Worm (Caenorhabditis elegans) whole organism, mixed stage, embryonic: ENCODE data around the gene tftc-3.

Experiments used
- M03D4.4 ChIP-seq: sonication (generic microtip); optimal IDR thresholded peaks from 2 replicates; lab custom pipeline; 2017; ENCODE audit warnings: mild to moderate bottlenecking, missing genetic modification characterization, missing compliant biosample characterization
- bed-3 ChIP-seq: fragments of 200-800 bp; sonication (Bioruptor generic); optimal IDR thresholded peaks from 3 replicates; lab custom pipeline; 2018; ENCODE audit warnings: mild to moderate bottlenecking, missing genetic modification characterization, moderate library complexity, missing compliant biosample characterization
- blmp-1 ChIP-seq: fragments of 150-350 bp; optimal IDR thresholded peaks from 2 replicates; lab custom pipeline; 2014; ENCODE audit warnings: missing biosample characterization, missing genetic modification characterization
- ceh-39 ChIP-seq: fragments of 150-350 bp; optimal IDR thresholded peaks from 2 replicates; lab custom pipeline; 2014; ENCODE audit warnings: missing biosample characterization, missing genetic modification characterization
- ceh-43 ChIP-seq: fragments of 200-800 bp; sonication (Bioruptor generic); optimal IDR thresholded peaks from 2 replicates; lab custom pipeline; 2018; ENCODE audit warnings: mild to moderate bottlenecking, missing genetic modification characterization, moderate library complexity, missing compliant biosample characterization
- ceh-83 ChIP-seq: fragments of 200-800 bp; sonication (Bioruptor generic); optimal IDR thresholded peaks from 2 replicates; lab custom pipeline; 2018; ENCODE audit warnings: mild to moderate bottlenecking, missing genetic modification characterization, missing compliant biosample characterization
- cnd-1 ChIP-seq: fragments of 200-800 bp; sonication (Bioruptor generic); optimal IDR thresholded peaks from 2 replicates; lab custom pipeline; 2018; ENCODE audit warnings: mild to moderate bottlenecking, missing genetic modification characterization, missing compliant biosample characterization
- drap-1 ChIP-seq: fragments of 200-800 bp; sonication (Bioruptor generic); optimal IDR thresholded peaks from 3 replicates; lab custom pipeline; 2018; ENCODE audit warnings: mild to moderate bottlenecking, missing genetic modification characterization, missing compliant biosample characterization
- elt-1 ChIP-seq: sonication (generic microtip); optimal IDR thresholded peaks from 2 replicates; lab custom pipeline; 2017; ENCODE audit warnings: missing genetic modification characterization, mild to moderate bottlenecking, missing compliant biosample characterization, antibody characterized with exemption, moderate library complexity, borderline replicate concordance; ENCODE audit not compliant: insufficient read depth
- elt-3 ChIP-seq: fragments of 150-350 bp; optimal IDR thresholded peaks from 2 replicates; lab custom pipeline; 2014; ENCODE audit warnings: missing biosample characterization, missing genetic modification characterization
- flh-1 ChIP-seq: fragments of 200-800 bp; sonication (Bioruptor generic); optimal IDR thresholded peaks from 2 replicates; lab custom pipeline; 2018; ENCODE audit warnings: mild to moderate bottlenecking, missing genetic modification characterization, moderate library complexity, missing compliant biosample characterization
- ham-2 ChIP-seq: fragments of 200-800 bp; sonication (Bioruptor generic); optimal IDR thresholded peaks from 2 replicates; lab custom pipeline; 2018; ENCODE audit warnings: mild to moderate bottlenecking, missing genetic modification characterization, missing compliant biosample characterization
- hlh-1 ChIP-seq: fragments of 150-350 bp; optimal IDR thresholded peaks from 2 replicates; lab custom pipeline; 2014; ENCODE audit warnings: missing biosample characterization, missing genetic modification reagents, missing genetic modification characterization
- lin-13 ChIP-seq: fragments of 150-350 bp; optimal IDR thresholded peaks from 2 replicates; lab custom pipeline; 2014; ENCODE audit warnings: missing biosample characterization, missing genetic modification characterization
- lsy-2 ChIP-seq: fragments of 150-350 bp; optimal IDR thresholded peaks from 2 replicates; lab custom pipeline; 2014; ENCODE audit warnings: missing biosample characterization, missing genetic modification characterization
- mab-5 ChIP-seq: fragments of 150-350 bp; optimal IDR thresholded peaks from 2 replicates; lab custom pipeline; 2014; ENCODE audit warnings: missing biosample characterization, missing genetic modification characterization
- mls-2 ChIP-seq: sonication (generic microtip); optimal IDR thresholded peaks from 2 replicates; lab custom pipeline; 2016; ENCODE audit warnings: mild to moderate bottlenecking, missing genetic modification characterization, moderate library complexity, missing compliant biosample characterization
- nhr-237 ChIP-seq: fragments of 150-350 bp; optimal IDR thresholded peaks from 2 replicates; lab custom pipeline; 2014; ENCODE audit warnings: missing biosample characterization, missing genetic modification characterization
- nhr-28 ChIP-seq: fragments of 150-350 bp; optimal IDR thresholded peaks from 2 replicates; lab custom pipeline; 2014; ENCODE audit warnings: missing biosample characterization, missing genetic modification characterization
- pha-4 ChIP-seq: fragments of 150-350 bp; optimal IDR thresholded peaks from 2 replicates; lab custom pipeline; 2018; ENCODE audit warnings: missing biosample characterization, missing genetic modification reagents, missing genetic modification characterization
- sem-2 ChIP-seq: fragments of 200-800 bp; sonication (Bioruptor generic); optimal IDR thresholded peaks from 2 replicates; lab custom pipeline; 2018; ENCODE audit warnings: mild to moderate bottlenecking, missing genetic modification characterization, missing compliant biosample characterization
- snpc-4 ChIP-seq: fragments of 150-350 bp; optimal IDR thresholded peaks from 2 replicates; lab custom pipeline; 2014; ENCODE audit warnings: missing biosample characterization, missing genetic modification characterization
- sptf-1 ChIP-seq: sonication (generic microtip); optimal IDR thresholded peaks from 2 replicates; lab custom pipeline; 2017; ENCODE audit warnings: mild to moderate bottlenecking, missing genetic modification characterization, moderate library complexity, missing compliant biosample characterization
- tbx-8 ChIP-seq: fragments of 200-800 bp; sonication (Bioruptor generic); optimal IDR thresholded peaks from 2 replicates; lab custom pipeline; 2018; ENCODE audit warnings: mild to moderate bottlenecking, missing genetic modification characterization, moderate library complexity, missing compliant biosample characterization
- unc-120 ChIP-seq: sonication (generic microtip); optimal IDR thresholded peaks from 2 replicates; lab custom pipeline; 2017; ENCODE audit warnings: missing genetic modification characterization, missing compliant biosample characterization; ENCODE audit not compliant: poor library complexity, severe bottlenecking
- unc-39 ChIP-seq: fragments of 150-350 bp; optimal IDR thresholded peaks from 2 replicates; lab custom pipeline; 2014; ENCODE audit warnings: missing biosample characterization, missing genetic modification characterization
- unc-62 ChIP-seq: fragments of 150-350 bp; optimal IDR thresholded peaks from 2 replicates; lab custom pipeline; 2014; ENCODE audit warnings: missing biosample characterization, missing genetic modification reagents, missing genetic modification characterization
- zip-8 ChIP-seq: fragments of 150-350 bp; optimal IDR thresholded peaks from 2 replicates; lab custom pipeline; 2014; ENCODE audit warnings: missing biosample characterization, missing genetic modification characterization
- ztf-11 ChIP-seq: fragments of 150-350 bp; optimal IDR thresholded peaks from 2 replicates; lab custom pipeline; 2014; ENCODE audit warnings: missing biosample characterization, missing genetic modification characterization

Gene tftc-3

DNA sequence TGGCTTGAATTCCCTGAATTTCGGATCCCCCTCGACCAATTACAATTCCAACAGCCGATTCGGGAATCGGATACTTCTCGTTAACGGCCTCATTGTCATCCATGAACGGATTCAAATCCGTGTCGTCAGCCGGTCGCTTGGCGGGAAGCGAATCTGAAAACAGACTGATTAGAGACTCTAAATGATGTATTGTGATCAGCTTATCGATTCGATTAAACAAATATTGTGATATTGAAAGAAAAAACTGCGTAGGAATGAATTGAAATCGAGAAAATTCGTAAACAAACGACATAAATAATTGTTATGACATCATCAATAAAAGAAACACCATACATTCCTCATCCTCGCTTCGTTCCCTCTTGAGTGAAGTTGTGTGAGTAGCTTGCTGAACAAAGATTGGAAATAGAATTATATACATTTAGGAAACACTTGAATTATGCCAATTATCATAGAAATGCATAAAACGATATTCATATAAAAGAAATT, 27.9 kb upstream of the tftc-3 start:
- TF ChIP-seq blmp-1 (tag; lab: Kevin White, UChicago) = no peak

DNA sequence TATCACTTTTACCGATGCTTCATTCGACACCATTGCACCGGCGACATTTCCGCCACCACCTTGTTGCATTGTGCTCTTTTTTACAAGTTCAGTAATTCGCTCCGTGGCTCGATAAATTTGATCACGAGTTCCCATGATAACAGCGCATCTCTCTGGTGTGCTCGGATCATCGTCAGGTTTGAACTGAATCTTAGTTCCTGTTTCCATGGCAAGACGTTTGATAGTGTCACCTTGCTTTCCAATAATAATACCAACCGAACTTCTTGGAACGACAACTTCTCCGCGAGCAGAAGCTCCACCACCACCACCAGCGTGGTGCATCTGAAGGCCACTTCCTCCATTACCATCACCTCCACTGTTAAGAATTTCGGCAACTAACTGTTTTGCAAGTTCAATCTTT, 27.0 kb upstream of the tftc-3 start:
- TF ChIP-seq ztf-11 (tag; lab: Kevin White, UChicago) (no peak), sptf-1 (tag; lab: Kevin White, UChicago) (no peak), mab-5 (tag; lab: Kevin White, UChicago) (no peak), nhr-28 (tag; lab: Kevin White, UChicago) (no peak), elt-1 (tag; lab: Kevin White, UChicago) (no peak)

DNA sequence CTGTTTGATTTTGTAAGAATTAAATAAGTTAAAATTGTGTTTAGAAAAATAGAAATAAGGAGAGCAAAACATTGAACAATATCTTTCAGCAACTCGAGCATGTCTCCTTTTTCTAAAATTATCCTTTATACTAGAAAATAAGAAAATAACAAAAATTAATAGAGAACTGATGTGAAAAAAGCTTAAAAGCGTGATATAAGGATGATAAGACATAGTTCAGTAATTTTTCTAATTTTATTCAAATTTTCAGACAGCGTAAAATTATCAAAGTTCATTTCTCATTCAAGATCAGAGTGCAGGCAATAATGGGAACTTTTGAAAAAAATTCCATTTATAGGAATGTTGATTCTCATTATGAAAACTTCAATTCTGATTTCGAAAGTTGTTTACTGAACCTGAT, 23.2 kb upstream of the tftc-3 start, which contains the start of gene str-182:
str-182 (minus strand) TSS at position 101 of the 400 bp plus-strand sequence.
- TF ChIP-seq snpc-4 (no peak), pha-4 (no peak), unc-39 (tag; lab: Kevin White, UChicago) (no peak), nhr-28 (tag; lab: Kevin White, UChicago) (no peak), ceh-83 (GFP tag; lab: Kevin White, UChicago) (no peak), mab-5 (tag; lab: Kevin White, UChicago) (no peak), ham-2 (GFP tag; lab: Kevin White, UChicago) (no peak), tbx-8 (GFP tag; lab: Kevin White, UChicago) (no peak), ceh-39 (no peak), cnd-1 (tag; lab: Kevin White, UChicago) (no peak), blmp-1 (tag; lab: Kevin White, UChicago) (no peak), mls-2 (tag; lab: Kevin White, UChicago) (no peak), elt-3 (tag; lab: Kevin White, UChicago) (no peak), elt-1 (tag; lab: Kevin White, UChicago) (no peak), nhr-237 (tag; lab: Kevin White, UChicago) (no peak), ztf-11 (tag; lab: Kevin White, UChicago) (no peak), bed-3 (GFP tag; lab: Kevin White, UChicago) (no peak)

DNA sequence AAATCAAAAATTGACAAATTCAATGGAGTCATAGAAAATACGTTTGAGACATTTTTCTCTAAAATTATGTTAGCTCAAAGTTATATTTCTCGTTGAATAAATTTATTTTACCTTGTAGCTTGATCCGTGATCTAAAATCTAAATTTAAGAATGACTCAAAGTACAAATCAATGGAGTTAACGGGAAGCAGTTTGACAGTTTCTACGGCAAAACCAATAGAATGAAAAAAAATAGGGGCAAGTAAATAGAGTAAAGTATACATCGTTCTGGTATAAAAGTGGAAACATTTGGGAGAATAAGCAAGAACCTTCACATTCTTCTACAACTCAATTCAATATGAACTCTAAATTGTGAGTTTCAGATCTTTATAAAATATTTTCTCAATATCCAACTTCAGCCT, 20.8 kb upstream of the tftc-3 start, which contains the start of gene fipr-6:
fipr-6 (plus strand) TSS at position 301 of the 400 bp plus-strand sequence.
- TF ChIP-seq ceh-39 = no peak
- no peak for TF ChIP-seq bed-3 (GFP tag; lab: Kevin White, UChicago)
- no peak for TF ChIP-seq ztf-11 (tag; lab: Kevin White, UChicago)
- TF ChIP-seq sptf-1 (tag; lab: Kevin White, UChicago) = no peak
- TF ChIP-seq unc-62 = no peak
- no peak for TF ChIP-seq elt-3 (tag; lab: Kevin White, UChicago)
- no peak for TF ChIP-seq unc-120 (tag; lab: Kevin White, UChicago)
- no peak for TF ChIP-seq mab-5 (tag; lab: Kevin White, UChicago)
- TF ChIP-seq hlh-1 = no peak
- TF ChIP-seq flh-1 (GFP tag; lab: Kevin White, UChicago) = no peak
- no peak for TF ChIP-seq lin-13 (tag; lab: Kevin White, UChicago)
- no peak for TF ChIP-seq M03D4.4 (tag; lab: Kevin White, UChicago)
- TF ChIP-seq drap-1 (GFP tag; lab: Kevin White, UChicago) = no peak
- TF ChIP-seq zip-8 = no peak
- no peak for TF ChIP-seq lsy-2 (tag; lab: Kevin White, UChicago)
- TF ChIP-seq ceh-43 (GFP tag; lab: Kevin White, UChicago) = no peak
- TF ChIP-seq sem-2 = no peak
- TF ChIP-seq, all 35 proteins: peak for 0

DNA sequence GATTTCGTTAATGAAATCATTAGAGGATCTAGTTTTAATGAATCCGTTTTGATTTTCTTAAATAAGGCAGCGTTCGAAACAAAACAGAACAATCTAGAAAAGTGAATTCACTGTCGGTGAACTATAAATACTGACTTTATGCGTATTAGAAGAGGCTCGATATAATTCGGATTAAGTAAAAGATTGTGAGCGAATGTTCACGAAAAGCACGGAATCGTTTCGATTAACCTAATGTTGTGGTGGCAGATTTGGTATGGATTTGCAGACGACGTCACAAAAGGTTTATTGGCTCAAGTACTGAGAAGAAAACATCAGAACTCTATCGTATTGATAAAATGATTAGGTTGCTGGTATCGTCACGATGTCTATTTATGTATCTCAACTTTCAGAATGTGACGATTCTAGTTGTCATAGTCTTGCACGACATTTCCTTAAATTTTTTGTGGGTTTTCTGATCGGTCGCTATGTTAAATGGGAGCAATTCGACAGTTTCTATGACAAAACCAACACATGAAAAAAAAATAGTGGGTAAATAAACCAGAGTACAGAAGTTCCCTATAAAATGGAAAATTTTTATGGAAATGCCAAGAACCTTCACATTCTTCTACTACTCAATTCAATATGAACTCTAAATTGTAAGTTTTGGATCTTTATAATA, 19.2 kb upstream of the tftc-3 start, which contains the start of the genes pyt-1 and fipr-7:
pyt-1 (minus strand) TSS at position 101 of the 658 bp plus-strand sequence.
fipr-7 (plus strand) TSS at position 608 of the 658 bp plus-strand sequence.
- TF ChIP-seq bed-3 (GFP tag; lab: Kevin White, UChicago) (no peak), sptf-1 (tag; lab: Kevin White, UChicago) (no peak), mab-5 (tag; lab: Kevin White, UChicago) (no peak)
